Worm (Caenorhabditis elegans): ENCODE results near the gene clc-4.

DNA sequence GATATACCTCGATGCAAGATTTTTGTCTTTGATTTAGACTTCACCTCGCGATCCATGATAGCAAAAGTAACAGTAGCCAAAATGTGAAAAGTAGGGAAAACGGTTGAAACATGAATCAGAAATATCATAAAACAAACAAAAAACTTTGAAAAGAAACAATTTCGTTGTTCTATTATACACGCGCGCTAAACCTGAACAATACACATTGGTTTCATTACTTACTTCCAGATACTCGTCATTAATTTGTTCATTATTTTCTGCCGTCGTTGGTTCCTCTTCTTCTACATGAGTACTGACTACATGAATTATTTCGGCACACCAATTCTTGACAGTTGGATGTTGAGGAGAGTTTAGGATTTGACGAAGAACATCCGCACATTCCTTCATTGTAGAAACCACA, 36.8 kb upstream of the clc-4 start, which contains the start of gene F31B12.3:
- TF ChIP-seq pha-4 (tag; optimal IDR thresholded peaks at IDR 0.05) (no peak), hlh-8 (tag; optimal IDR thresholded peaks at IDR 0.05) (no peak), unc-55 (GFP tag; optimal IDR thresholded peaks at IDR 0.05) (no peak), eyg-1 (tag; optimal IDR thresholded peaks at IDR 0.05) (no peak), che-1 (tag; optimal IDR thresholded peaks at IDR 0.05) (no peak), fax-1 (tag; optimal IDR thresholded peaks at IDR 0.05) (no peak), ama-1 (optimal IDR thresholded peaks at IDR 0.05) (no peak), T23F11.4 (GFP tag; optimal IDR thresholded peaks at IDR 0.05) (no peak), ceh-31 (tag; optimal IDR thresholded peaks at IDR 0.05) (no peak), C38D4.7 (GFP tag; optimal IDR thresholded peaks at IDR 0.05) (no peak), hlh-13 (GFP tag; optimal IDR thresholded peaks at IDR 0.05) (no peak), unc-86 (tag; optimal IDR thresholded peaks at IDR 0.05) (no peak), ttx-3 (tag; optimal IDR thresholded peaks at IDR 0.05) (no peak), elt-2 (tag; optimal IDR thresholded peaks at IDR 0.05) (no peak)

All from whole organism, late embryonic.